Worm (Caenorhabditis elegans) whole organism, L4 larva: ENCODE data around the gene F43G6.8.

Experiments used
- F26F4.8 ChIP-seq: fragments of 200-800 bp; sonication (Bioruptor generic); conservative IDR thresholded peaks from 2 replicates; pipeline ENCODE4 v1.3.6; 2022; ENCODE audit warnings: missing genetic modification characterization, missing compliant biosample characterization
- R02D3.7 ChIP-seq: fragments of 150-350 bp; sonication (generic microtip); optimal IDR thresholded peaks from 3 replicates; lab custom pipeline; 2014; ENCODE audit warnings: missing biosample characterization, missing genetic modification characterization
- ceh-20 ChIP-seq: fragments of 200-800 bp; sonication (Bioruptor generic); IDR thresholded peaks from 2 replicates; pipeline ENCODE4 v1.3.6; 2022; ENCODE audit warnings: missing genetic modification reagents, missing genetic modification characterization, missing compliant biosample characterization
- ceh-62 ChIP-seq: sonication (generic microtip); optimal IDR thresholded peaks from 2 replicates; lab custom pipeline; 2017; ENCODE audit warnings: missing biosample characterization, missing genetic modification characterization
- daf-12 ChIP-seq: fragments of 150-350 bp; optimal IDR thresholded peaks from 2 replicates; lab custom pipeline; 2014; ENCODE audit warnings: missing biosample characterization, missing genetic modification reagents, missing genetic modification characterization
- gei-8 ChIP-seq: fragments of 200-800 bp; sonication (Bioruptor generic); optimal IDR thresholded peaks from 2 replicates; lab custom pipeline; 2018; ENCODE audit warnings: mild to moderate bottlenecking, missing genetic modification characterization, missing compliant biosample characterization
- hmg-1.1 ChIP-seq: fragments of 200-800 bp; sonication (Bioruptor generic); IDR thresholded peaks from 2 replicates; pipeline ENCODE4 v1.3.6; 2022; ENCODE audit warnings: missing genetic modification reagents, missing genetic modification characterization, missing compliant biosample characterization
- mes-2 ChIP-seq: sonication (generic microtip); optimal IDR thresholded peaks from 2 replicates; lab custom pipeline; 2016; ENCODE audit warnings: missing genotype, mild to moderate bottlenecking, missing genetic modification characterization, missing compliant biosample characterization; ENCODE audit not compliant: poor library complexity, severe bottlenecking
- nhr-77 ChIP-seq: fragments of 150-350 bp; optimal IDR thresholded peaks from 2 replicates; lab custom pipeline; 2014; ENCODE audit warnings: missing biosample characterization, missing genetic modification characterization
- saeg-2 ChIP-seq: fragments of 200-800 bp; sonication (Bioruptor generic); IDR thresholded peaks from 2 replicates; pipeline ENCODE4 v1.3.6; 2022; ENCODE audit warnings: missing genetic modification reagents, missing genetic modification characterization, missing compliant biosample characterization
- set-16 ChIP-seq: fragments of 200-800 bp; sonication (Bioruptor generic); IDR thresholded peaks from 2 replicates; pipeline ENCODE4 v1.3.6; 2022; ENCODE audit warnings: missing genetic modification reagents, missing genetic modification characterization, missing compliant biosample characterization
- ztf-11 ChIP-seq: fragments of 150-350 bp; optimal IDR thresholded peaks from 2 replicates; lab custom pipeline; 2014; ENCODE audit warnings: missing biosample characterization, missing genetic modification characterization

DNA sequence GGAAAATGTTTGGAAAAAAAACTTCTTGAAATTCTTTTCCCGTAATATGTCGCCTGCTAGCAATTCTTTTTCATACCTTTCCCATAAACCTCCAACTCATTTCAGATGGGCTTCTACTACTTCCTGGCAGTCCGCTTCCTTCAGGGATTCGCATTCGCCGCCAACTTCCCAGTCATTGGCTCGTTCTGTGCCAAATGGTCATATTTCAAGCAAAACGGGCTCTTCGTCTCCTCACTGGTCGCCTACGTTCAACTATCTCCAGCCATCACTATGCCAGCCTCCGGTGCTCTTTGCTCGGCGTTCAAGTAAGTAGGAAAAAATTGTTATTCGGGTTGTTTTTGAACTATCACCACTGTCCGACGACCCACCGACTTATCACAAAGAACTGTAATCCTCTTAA lies 30.2 kb upstream of the F43G6.8 start:
- no peak for TF ChIP-seq mes-2 (tag; lab: Kevin White, UChicago)
- TF ChIP-seq set-16 (GFP tag; lab: Robert Waterston, UW): no peak
- no peak for TF ChIP-seq ztf-11 (tag; lab: Kevin White, UChicago)
- no peak for TF ChIP-seq daf-12 (tag; lab: Kevin White, UChicago)
- TF ChIP-seq F26F4.8 (GFP tag; lab: Robert Waterston, UW): no peak
- TF ChIP-seq saeg-2 (GFP tag; lab: Robert Waterston, UW): no peak
- no peak for TF ChIP-seq ceh-62 (tag; lab: Kevin White, UChicago)
- TF ChIP-seq R02D3.7 (tag; lab: Kevin White, UChicago): no peak
- no peak for TF ChIP-seq hmg-1.1 (GFP tag; lab: Robert Waterston, UW)
- TF ChIP-seq gei-8 (GFP tag; lab: Kevin White, UChicago): no peak
- TF ChIP-seq ceh-20 (GFP tag; lab: Robert Waterston, UW): no peak
- no peak for TF ChIP-seq nhr-77 (tag; lab: Kevin White, UChicago)
